Fruit fly (Drosophila melanogaster): ENCODE measurements around the gene Obp18a.
A peak's percentile ranks its signal among the peaks of the same experiment; 100 is the strongest.

Obp18a gene

DNA sequence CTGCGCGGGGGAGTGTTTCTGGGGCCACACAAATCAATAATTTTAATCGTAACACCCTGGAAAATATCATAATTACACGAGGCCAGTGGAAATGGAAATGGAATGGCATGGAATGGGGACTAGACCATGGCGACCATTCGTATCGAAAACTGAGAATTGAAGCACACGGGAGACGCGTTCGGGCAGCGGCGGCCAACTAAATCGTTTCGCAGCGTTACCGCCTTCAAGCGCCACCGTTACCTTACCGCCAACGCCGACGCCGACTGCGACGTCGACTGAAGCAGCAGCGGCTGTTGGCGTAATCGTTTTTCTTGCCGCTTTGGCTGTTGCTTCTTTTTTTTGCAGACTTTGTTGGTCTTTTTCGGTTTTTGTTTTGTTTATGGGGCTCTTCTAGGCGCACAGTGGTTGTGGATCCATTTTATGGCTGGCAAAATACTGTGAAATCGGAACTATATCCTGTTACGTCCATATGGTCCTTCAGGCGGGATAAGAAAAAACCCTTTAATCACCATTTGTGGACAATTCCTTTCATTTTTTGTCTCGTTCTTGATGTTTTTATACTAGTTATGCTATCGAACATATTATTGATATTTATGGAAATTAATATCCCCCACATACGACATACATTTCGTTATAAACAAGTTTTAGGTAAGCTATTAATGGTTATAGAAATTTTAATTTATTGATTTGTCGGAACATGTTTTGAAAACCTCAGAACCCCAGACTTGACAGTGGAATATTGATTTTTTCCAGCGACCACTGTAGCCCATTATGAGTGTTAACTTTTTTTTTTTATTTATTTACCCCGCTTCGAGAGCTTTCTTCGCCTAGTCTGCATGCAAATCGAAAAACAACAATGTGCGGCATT lies 29.7 kb upstream of the Obp18a start (continued):
- TF ChIP-seq TFAM (GFP tag; optimal IDR thresholded peaks at IDR 0.05) (no peak), Med (GFP tag) (peak; percentile 84), CG10431 (GFP tag; optimal IDR thresholded peaks at IDR 0.05) (no peak), h (optimal IDR thresholded peaks at IDR 0.05) (no peak), slou (GFP tag; optimal IDR thresholded peaks at IDR 0.05) (no peak), sc (optimal IDR thresholded peaks at IDR 0.05) (no peak), sc (GFP tag; optimal IDR thresholded peaks at IDR 0.05) (no peak), crp (GFP tag; optimal IDR thresholded peaks at IDR 0.05) (no peak), zfh2 (GFP tag; optimal IDR thresholded peaks at IDR 0.05) (peak; percentile 17), CG18599 (GFP tag; optimal IDR thresholded peaks at IDR 0.05) (no peak), amos (GFP tag; IDR thresholded peaks at IDR 0.05; ENCODE audit: partially characterized antibody) (no peak), cwo (GFP tag; optimal IDR thresholded peaks at IDR 0.05) (no peak), Xbp1 (GFP tag; optimal IDR thresholded peaks at IDR 0.05) (no peak), Ssrp (tag; optimal IDR thresholded peaks at IDR 0.05) (peak; percentile 24), CG7556 (GFP tag; optimal IDR thresholded peaks at IDR 0.05) (peak; percentile 33), CG2889 (GFP tag; IDR thresholded peaks at IDR 0.05) (no peak), CG13894 (tag; optimal IDR thresholded peaks at IDR 0.05) (peak; percentile 6), slbo (GFP tag; IDR thresholded peaks at IDR 0.05) (peak; percentile 39), odd (GFP tag; optimal IDR thresholded peaks at IDR 0.05) (no peak), Asciz (GFP tag; optimal IDR thresholded peaks at IDR 0.05) (peak; percentile 0), CG11085 (GFP tag; IDR thresholded peaks at IDR 0.05) (no peak), sens-2 (GFP tag; IDR thresholded peaks at IDR 0.05) (no peak), CG9609 (GFP tag; optimal IDR thresholded peaks at IDR 0.05) (no peak), CG7963 (GFP tag; IDR thresholded peaks at IDR 0.05; ENCODE audit: partially characterized antibody) (no peak), CG10209 (GFP tag; optimal IDR thresholded peaks at IDR 0.05) (no peak), Opbp (GFP tag; IDR thresholded peaks at IDR 0.05; ENCODE audit: partially characterized antibody) (no peak), Myb (GFP tag; optimal IDR thresholded peaks at IDR 0.05) (no peak), CG17829 (tag; optimal IDR thresholded peaks at IDR 0.05) (no peak), C15 (GFP tag; IDR thresholded peaks at IDR 0.05) (no peak), CkIIα-i1 (GFP tag; IDR thresholded peaks at IDR 0.05) (no peak), CG10462 (GFP tag; optimal IDR thresholded peaks at IDR 0.05) (no peak), CG1602 (GFP tag; optimal IDR thresholded peaks at IDR 0.05) (no peak), Jarid2 (GFP tag; optimal IDR thresholded peaks at IDR 0.05) (no peak), CG16813 (GFP tag; IDR thresholded peaks at IDR 0.05; ENCODE audit: partially characterized antibody) (no peak), CG15073 (GFP tag; optimal IDR thresholded peaks at IDR 0.05) (no peak), Nf-YA (GFP tag; IDR thresholded peaks at IDR 0.05) (no peak), Hmx (GFP tag; optimal IDR thresholded peaks at IDR 0.05) (no peak), cad (GFP tag; optimal IDR thresholded peaks at IDR 0.05) (no peak), CG14667 (GFP tag; IDR thresholded peaks at IDR 0.05) (peak; percentile 35; the same call in 1 of the 2 replicates), CG7786 (GFP tag; optimal IDR thresholded peaks at IDR 0.05) (no peak), dan (GFP tag; IDR thresholded peaks at IDR 0.05) (no peak), B-H1 (GFP tag; IDR thresholded peaks at IDR 0.05) (no peak), E2f1 (GFP tag; IDR thresholded peaks at IDR 0.05) (no peak), ab (GFP tag; optimal IDR thresholded peaks at IDR 0.05) (no peak), B-H2 (GFP tag; optimal IDR thresholded peaks at IDR 0.05) (no peak), PHDP (tag; optimal IDR thresholded peaks at IDR 0.05) (no peak), CG14050 (GFP tag; IDR thresholded peaks at IDR 0.05) (no peak), Chrac-16 (GFP tag; optimal IDR thresholded peaks at IDR 0.05) (no peak), Fer2 (tag; optimal IDR thresholded peaks at IDR 0.05) (no peak), CG12391 (tag; optimal IDR thresholded peaks at IDR 0.05) (peak; percentile 18)
